Worm (Caenorhabditis elegans): Measurements from ENCODE around the gene E04F6.9.

- TF ChIP-seq mep-1 (tag; optimal IDR thresholded peaks at IDR 0.05) (no peak), ztf-4 (tag; optimal IDR thresholded peaks at IDR 0.05) (no peak), elt-3 (tag; optimal IDR thresholded peaks at IDR 0.05) (no peak), lin-39 (tag; optimal IDR thresholded peaks at IDR 0.05) (no peak), fos-1 (tag; optimal IDR thresholded peaks at IDR 0.05) (no peak), unc-86 (tag; optimal IDR thresholded peaks at IDR 0.05) (no peak), pax-3 (tag; optimal IDR thresholded peaks at IDR 0.05) (no peak), nhr-85 (tag) (no peak), lir-3 (tag; optimal IDR thresholded peaks at IDR 0.05; ENCODE audit: poor library complexity) (no peak), ceh-8 (GFP tag; optimal IDR thresholded peaks at IDR 0.05) (no peak), vab-15 (tag; optimal IDR thresholded peaks at IDR 0.05) (no peak), nhr-11 (tag; optimal IDR thresholded peaks at IDR 0.05) (no peak), fkh-10 (GFP tag; optimal IDR thresholded peaks at IDR 0.05) (no peak)
Measured at ce11 chrII:7238248-7238647, 26.3 kb upstream of the E04F6.9 start, which contains the start of gene aqp-1.
